Fruit fly (Drosophila melanogaster): ENCODE results near the gene rept.
A peak's percentile ranks its signal among the peaks of the same experiment; 100 is the strongest.

rept gene

DNA sequence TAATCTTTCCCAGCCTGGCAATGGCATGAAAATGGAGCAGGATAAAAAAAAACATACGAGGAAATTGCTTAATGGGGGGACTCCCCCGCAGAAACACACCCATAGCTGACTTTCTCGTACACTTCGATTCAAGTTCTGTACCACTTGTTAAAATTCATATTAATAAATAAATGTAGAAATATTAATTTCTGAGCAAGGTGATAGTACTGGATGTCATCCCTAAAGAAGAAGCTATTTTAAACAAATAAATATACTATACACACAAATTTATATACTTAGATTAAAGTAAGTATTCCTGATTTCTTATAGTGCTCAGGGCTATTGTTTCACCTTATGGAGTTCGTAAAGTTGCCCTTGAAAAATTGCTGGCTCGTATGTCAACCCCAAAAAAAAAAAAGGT, 49.4 kb upstream of the rept start (continued):
- TF ChIP-seq CG4854 (GFP tag; optimal IDR thresholded peaks at IDR 0.05) (no peak), CG32772 (GFP tag; IDR thresholded peaks at IDR 0.05) (no peak), h (optimal IDR thresholded peaks at IDR 0.05) (no peak), CG8388 (GFP tag; optimal IDR thresholded peaks at IDR 0.05) (peak; percentile 8), Hsf (GFP tag; optimal IDR thresholded peaks at IDR 0.05) (no peak), Elba2 (GFP tag; optimal IDR thresholded peaks at IDR 0.05) (no peak), schlank (tag; optimal IDR thresholded peaks at IDR 0.05) (no peak), Ravus (GFP tag; IDR thresholded peaks at IDR 0.05) (no peak), CkIIα-i1 (GFP tag; IDR thresholded peaks at IDR 0.05) (no peak), pfk (GFP tag; optimal IDR thresholded peaks at IDR 0.05) (no peak), CG7839 (tag; optimal IDR thresholded peaks at IDR 0.05) (peak; percentile 24), ranshi (GFP tag; IDR thresholded peaks at IDR 0.05) (no peak), CG1603 (tag; optimal IDR thresholded peaks at IDR 0.05) (no peak), twi (tag; optimal IDR thresholded peaks at IDR 0.05) (no peak), NK7.1 (GFP tag; optimal IDR thresholded peaks at IDR 0.05) (no peak), CG8924 (tag; optimal IDR thresholded peaks at IDR 0.05) (peak; percentile 22), slbo (GFP tag; IDR thresholded peaks at IDR 0.05) (no peak; the same call in 1 of the 2 replicates), CG16813 (GFP tag; IDR thresholded peaks at IDR 0.05; ENCODE audit: partially characterized antibody) (no peak), sd (tag; optimal IDR thresholded peaks at IDR 0.05) (no peak), trem (tag; optimal IDR thresholded peaks at IDR 0.05) (no peak), CG34376 (GFP tag; optimal IDR thresholded peaks at IDR 0.05) (no peak), CG6854 (GFP tag; optimal IDR thresholded peaks at IDR 0.05) (no peak), Dll (GFP tag; IDR thresholded peaks at IDR 0.05; ENCODE audit: partially characterized antibody) (no peak), Oaz (GFP tag; IDR thresholded peaks at IDR 0.05) (no peak), CG1529 (GFP tag; optimal IDR thresholded peaks at IDR 0.05) (no peak), CG31388 (GFP tag; optimal IDR thresholded peaks at IDR 0.05) (no peak)

DNA sequence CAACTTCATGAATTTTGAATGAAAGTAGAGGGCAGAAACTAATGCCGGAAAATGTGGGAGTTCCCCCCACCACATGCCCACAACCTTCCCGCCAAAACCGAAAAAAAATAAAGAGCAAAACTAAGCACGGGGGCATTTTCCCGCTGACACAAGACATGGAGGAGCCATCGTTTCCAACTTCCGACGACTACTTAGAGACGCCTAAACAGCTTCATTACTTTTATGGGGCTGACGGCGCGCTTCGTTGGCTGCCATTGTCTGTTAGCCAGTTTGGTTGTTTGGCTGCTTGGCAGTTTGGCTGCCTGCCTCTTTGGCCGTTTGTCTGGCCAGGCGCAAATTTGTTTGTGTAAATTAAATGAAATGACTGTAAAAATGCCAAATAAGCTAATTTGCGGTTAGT, 40.9 kb upstream of the rept start:
- TF ChIP-seq shn (GFP tag; optimal IDR thresholded peaks at IDR 0.05) (no peak), CG14441 (GFP tag; IDR thresholded peaks at IDR 0.05) (no peak), abd-A (tag; optimal IDR thresholded peaks at IDR 0.05) (peak; percentile 88), Drgx (GFP tag; IDR thresholded peaks at IDR 0.05) (no peak), CG8290 (GFP tag; optimal IDR thresholded peaks at IDR 0.05) (no peak), CG8290 (tag; optimal IDR thresholded peaks at IDR 0.05) (peak in 1 of 2 experiments; percentile 10), aop (GFP tag; IDR thresholded peaks at IDR 0.05) (no peak), chinmo (GFP tag; IDR thresholded peaks at IDR 0.05; ENCODE audit: partially characterized antibody) (0 out of 4 replicates have a peak, but pooled peaks have one; percentile 32), Med (GFP tag) (peak; percentile 57), CG34224 (GFP tag; IDR thresholded peaks at IDR 0.05; ENCODE audit: partially characterized antibody) (no peak), CG9932 (GFP tag; IDR thresholded peaks at IDR 0.05) (peak; percentile 26; the same call in 1 of the 2 replicates)

DNA sequence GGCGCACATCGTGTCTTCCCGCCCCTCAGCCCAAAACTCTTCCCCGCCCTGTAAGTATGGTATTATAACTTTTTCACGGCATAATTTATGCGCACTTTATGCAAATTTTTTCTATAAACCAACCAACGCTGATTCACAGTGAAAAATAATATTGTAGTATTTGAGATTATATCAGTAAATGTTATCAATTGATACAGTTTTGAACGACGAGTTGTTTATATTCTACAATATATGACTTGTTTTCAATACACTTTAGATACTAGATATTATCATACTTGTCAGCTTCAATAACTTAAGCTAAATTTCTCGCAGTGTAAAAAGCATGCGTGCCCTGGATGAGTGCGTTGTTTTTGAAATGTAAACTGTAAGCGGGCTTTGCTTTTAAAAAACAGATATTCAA, 38.8 kb upstream of the rept start:
- TF ChIP-seq yki (optimal IDR thresholded peaks at IDR 0.05) (no peak), CG18476 (GFP tag; optimal IDR thresholded peaks at IDR 0.05) (no peak), Lhr (GFP tag; optimal IDR thresholded peaks at IDR 0.05) (no peak), dimm (GFP tag; IDR thresholded peaks at IDR 0.05) (no peak), dpn (GFP tag; optimal IDR thresholded peaks at IDR 0.05) (peak in 1 of 2 experiments; percentile 29), CG13296 (GFP tag; optimal IDR thresholded peaks at IDR 0.05) (peak; percentile 29), Dref (GFP tag; IDR thresholded peaks at IDR 0.05) (no peak), CHES-1-like (GFP tag; optimal IDR thresholded peaks at IDR 0.05) (no peak), CG33213 (GFP tag; optimal IDR thresholded peaks at IDR 0.05) (no peak), cwo (GFP tag; optimal IDR thresholded peaks at IDR 0.05) (peak; percentile 62), CG2712 (tag; optimal IDR thresholded peaks at IDR 0.05) (peak; percentile 51), Xbp1 (GFP tag; optimal IDR thresholded peaks at IDR 0.05) (peak; percentile 35), Hand (GFP tag; optimal IDR thresholded peaks at IDR 0.05) (no peak), CG6683 (GFP tag; optimal IDR thresholded peaks at IDR 0.05) (no peak), ci (GFP tag; IDR thresholded peaks at IDR 0.05) (peak; percentile 41; the same call in 1 of the 3 replicates), Aef1 (GFP tag; IDR thresholded peaks at IDR 0.05) (0 out of 3 replicates have a peak, but pooled peaks have one; percentile 14)

Measured in whole organism, embryonic.